Worm (Caenorhabditis elegans) whole organism, early embryonic: ENCODE data around the gene fbxa-213.

Experiments used
- B0310.2 ChIP-seq: sonication (generic microtip); optimal IDR thresholded peaks from 2 replicates; lab custom pipeline; 2016; ENCODE audit warnings: mild to moderate bottlenecking, missing genetic modification characterization, missing compliant biosample characterization
- F13C5.2 ChIP-seq: sonication (generic microtip); optimal IDR thresholded peaks from 2 replicates; lab custom pipeline; 2017; ENCODE audit warnings: mild to moderate bottlenecking, missing genetic modification characterization, inconsistent platforms, missing compliant biosample characterization
- ama-1 ChIP-seq: fragments of 150-350 bp; optimal IDR thresholded peaks from 2 replicates; lab custom pipeline; 2014
- ceh-13 ChIP-seq: fragments of 200-800 bp; sonication (Bioruptor generic); optimal IDR thresholded peaks from 2 replicates; lab custom pipeline; 2018; ENCODE audit warnings: mild to moderate bottlenecking, missing genetic modification characterization, missing compliant biosample characterization
- ceh-36 ChIP-seq: sonication (generic microtip); optimal IDR thresholded peaks from 2 replicates; lab custom pipeline; 2016; ENCODE audit warnings: missing genetic modification characterization, inconsistent platforms, missing compliant biosample characterization
- hmg-4 ChIP-seq: fragments of 200-800 bp; sonication (Bioruptor generic); optimal IDR thresholded peaks from 2 replicates; lab custom pipeline; 2018; ENCODE audit warnings: mild to moderate bottlenecking, missing genetic modification characterization, missing compliant biosample characterization
- hnd-1 ChIP-seq: sonication (generic microtip); optimal IDR thresholded peaks from 2 replicates; lab custom pipeline; 2016; ENCODE audit warnings: missing genetic modification characterization, missing compliant biosample characterization
- tra-4 ChIP-seq: sonication (generic microtip); optimal IDR thresholded peaks from 2 replicates; lab custom pipeline; 2017; ENCODE audit warnings: missing genetic modification characterization, missing compliant biosample characterization

DNA sequence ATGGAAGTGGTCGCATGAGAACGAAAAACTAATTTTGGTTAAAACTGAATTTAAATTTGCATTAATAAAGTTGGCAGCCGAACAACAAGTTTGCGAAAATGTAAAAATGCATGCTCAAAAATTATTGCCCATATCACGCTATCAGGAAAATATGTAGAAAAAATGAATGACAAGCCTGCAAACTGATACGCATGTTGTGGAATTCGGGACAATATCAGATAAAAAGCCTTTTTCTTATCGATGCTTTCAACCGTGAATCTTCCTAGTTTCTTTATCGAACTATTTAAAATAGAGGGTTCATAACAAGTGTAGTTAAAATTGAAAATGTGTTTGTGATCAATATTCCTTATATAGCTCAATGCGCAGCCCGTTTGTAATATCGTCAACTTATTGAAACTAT, 22.6 kb downstream of the fbxa-213 start:
- TF ChIP-seq ceh-36 (tag; lab: Kevin White, UChicago) (no peak), B0310.2 (tag; lab: Kevin White, UChicago) (no peak), hmg-4 (GFP tag; lab: Kevin White, UChicago) (no peak), ama-1 (no peak), tra-4 (no peak), hnd-1 (tag; lab: Kevin White, UChicago) (no peak), F13C5.2 (tag; lab: Kevin White, UChicago) (no peak), ceh-13 (GFP tag; lab: Kevin White, UChicago) (no peak)
